Worm (Caenorhabditis elegans): ENCODE results near the gene prx-13.

Gene prx-13

ce11 chrII:7264675-7265074 is 12.9 kb upstream of the prx-13 start:
- TF ChIP-seq dao-5 (tag; optimal IDR thresholded peaks at IDR 0.05) (no peak), him-1 (tag; optimal IDR thresholded peaks at IDR 0.05) (no peak), W03F9.2 (tag; optimal IDR thresholded peaks at IDR 0.05) (no peak)

DNA sequence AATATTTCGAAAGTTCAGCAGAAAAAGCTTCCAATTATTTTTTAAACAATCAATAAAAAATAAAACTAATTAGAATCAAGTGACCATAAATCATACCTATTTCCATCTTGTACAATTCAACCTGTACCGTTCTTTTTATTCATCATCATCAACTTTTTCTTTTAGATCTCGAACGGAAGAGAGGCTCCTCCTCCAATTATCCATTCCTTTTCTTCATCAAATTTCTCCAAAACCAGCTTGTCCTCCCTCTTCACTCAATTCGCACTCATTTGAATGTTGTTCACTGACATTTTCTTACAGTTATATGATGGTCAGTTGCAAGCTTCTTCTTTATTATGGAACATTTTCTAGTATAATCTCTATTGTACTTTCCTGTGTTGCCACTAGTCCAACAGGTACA is 10.0 kb upstream of the prx-13 start, which contains the start of gene C30G12.4:
C30G12.4 (plus strand) TSS at position 301 of the 400 bp plus-strand sequence.
- no peak for TF ChIP-seq him-1 (tag; optimal IDR thresholded peaks at IDR 0.05)
- no peak for TF ChIP-seq dao-5 (tag; optimal IDR thresholded peaks at IDR 0.05)
- TF ChIP-seq W03F9.2 (tag; optimal IDR thresholded peaks at IDR 0.05), result no peak

ce11 chrII:7255614-7256162 is 3.9 kb upstream of the prx-13 start, which contains the start of gene F32A5.8:
TSS of gene F32A5.8 (plus strand) at chrII:7256112.
- TF ChIP-seq him-1 (tag; optimal IDR thresholded peaks at IDR 0.05) (no peak), W03F9.2 (tag; optimal IDR thresholded peaks at IDR 0.05) (no peak), dao-5 (tag; optimal IDR thresholded peaks at IDR 0.05) (no peak)

ce11 chrII:7253073-7253472 is 1.3 kb upstream of the prx-13 start, which contains the start of gene lsm-4:
TSS of gene lsm-4 (minus strand) at chrII:7253163.
- no peak for TF ChIP-seq W03F9.2 (tag; optimal IDR thresholded peaks at IDR 0.05)
- no peak for TF ChIP-seq him-1 (tag; optimal IDR thresholded peaks at IDR 0.05)
- no peak for TF ChIP-seq dao-5 (tag; optimal IDR thresholded peaks at IDR 0.05)

DNA sequence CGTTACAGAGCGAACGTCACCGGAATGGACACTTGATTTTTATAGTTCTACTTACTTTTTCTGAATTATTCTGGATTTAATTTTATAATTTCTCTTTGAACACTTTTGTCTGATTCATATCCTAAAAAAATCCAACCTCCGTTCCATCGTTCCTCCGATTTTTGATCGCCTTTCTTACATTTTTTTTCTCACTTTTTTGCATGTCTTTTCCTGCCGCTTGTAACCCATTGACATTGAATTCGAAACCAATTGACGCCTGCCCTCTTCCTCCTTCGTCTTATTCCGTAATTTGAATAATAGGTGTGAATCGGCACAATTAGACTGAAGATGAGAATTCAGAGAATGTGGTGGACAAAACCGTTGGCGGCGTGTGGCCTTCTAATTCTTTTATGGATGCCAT is 6.2 kb downstream of the prx-13 start, which contains the start of gene skpo-3:
skpo-3 (plus strand) TSS at position 301 of the 400 bp plus-strand sequence.
- TF ChIP-seq him-1 (tag; optimal IDR thresholded peaks at IDR 0.05) (no peak), W03F9.2 (tag; optimal IDR thresholded peaks at IDR 0.05) (no peak), dao-5 (tag; optimal IDR thresholded peaks at IDR 0.05) (no peak)

DNA sequence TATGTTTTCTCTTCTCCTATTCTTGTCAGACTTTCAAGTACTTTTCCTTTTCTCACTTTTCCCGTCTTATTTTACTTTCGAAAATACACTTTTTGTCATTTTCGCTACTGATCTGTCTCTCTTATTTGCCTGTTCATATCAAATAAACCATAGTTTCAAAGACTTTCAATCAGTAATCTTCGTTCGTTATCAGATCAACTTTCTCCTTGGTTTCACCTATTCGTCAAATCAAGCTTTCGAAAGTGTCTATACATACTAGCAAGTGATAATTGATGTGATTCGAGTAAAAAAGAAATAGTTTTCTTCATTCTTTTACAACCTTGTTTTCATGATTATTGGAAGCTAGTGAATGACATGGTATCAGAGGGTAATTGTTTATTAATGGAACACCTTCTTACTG is 9.1 kb downstream of the prx-13 start:
- no peak for TF ChIP-seq W03F9.2 (tag; optimal IDR thresholded peaks at IDR 0.05)
- TF ChIP-seq dao-5 (tag; optimal IDR thresholded peaks at IDR 0.05), result no peak
- no peak for TF ChIP-seq him-1 (tag; optimal IDR thresholded peaks at IDR 0.05)

DNA sequence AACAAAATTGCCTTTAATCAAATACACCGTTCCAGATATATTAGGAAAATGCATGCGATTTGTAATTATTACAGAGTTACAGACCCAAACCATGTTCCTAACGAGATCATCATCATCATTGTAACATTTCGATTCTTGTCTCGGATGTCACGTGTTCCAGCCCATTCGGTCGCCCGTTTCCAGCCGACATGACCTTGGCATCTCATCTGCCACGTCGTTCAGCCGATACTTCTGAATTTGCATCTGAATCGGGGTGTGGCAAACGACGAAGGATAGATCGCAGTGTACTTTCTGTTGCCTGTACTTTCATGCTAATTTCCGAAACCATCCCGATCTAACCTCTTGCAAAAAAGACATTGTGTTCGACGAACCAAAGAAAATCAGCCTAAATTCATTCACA is 12.1 kb downstream of the prx-13 start:
- no peak for TF ChIP-seq him-1 (tag; optimal IDR thresholded peaks at IDR 0.05)
- TF ChIP-seq W03F9.2 (tag; optimal IDR thresholded peaks at IDR 0.05), result no peak
- TF ChIP-seq dao-5 (tag; optimal IDR thresholded peaks at IDR 0.05), result no peak

- no peak for TF ChIP-seq W03F9.2 (tag; optimal IDR thresholded peaks at IDR 0.05)
- no peak for TF ChIP-seq him-1 (tag; optimal IDR thresholded peaks at IDR 0.05)
- no peak for TF ChIP-seq dao-5 (tag; optimal IDR thresholded peaks at IDR 0.05)
Measured at ce11 chrII:7238791-7239190, 13.0 kb downstream of the prx-13 start.

DNA sequence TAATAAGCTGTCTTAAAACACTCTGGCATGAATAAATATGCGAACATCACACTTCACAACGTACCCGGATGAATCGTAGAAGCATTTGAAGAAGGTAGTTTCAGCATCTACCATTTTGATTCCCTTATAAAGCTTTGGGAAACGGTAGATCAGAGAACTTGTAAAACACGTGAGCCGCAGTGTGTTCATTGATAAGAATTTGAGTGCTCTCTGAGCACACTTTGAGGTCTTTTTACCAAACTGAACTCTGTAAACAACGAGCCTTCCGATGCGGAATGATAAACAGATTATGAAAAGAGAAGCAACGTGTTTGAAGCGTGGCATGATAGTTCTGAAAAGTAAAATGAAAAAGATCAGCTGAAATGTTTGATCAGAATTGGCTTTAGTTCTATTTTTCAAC is 13.6 kb downstream of the prx-13 start, which contains the start of gene aqp-1:
aqp-1 (minus strand) TSS at position 102 of the 400 bp plus-strand sequence.
- no peak for TF ChIP-seq dao-5 (tag; optimal IDR thresholded peaks at IDR 0.05)
- TF ChIP-seq W03F9.2 (tag; optimal IDR thresholded peaks at IDR 0.05), result no peak
- no peak for TF ChIP-seq him-1 (tag; optimal IDR thresholded peaks at IDR 0.05)

ce11 chrII:7236937-7237336 is 14.9 kb downstream of the prx-13 start:
- no peak for TF ChIP-seq him-1 (tag; optimal IDR thresholded peaks at IDR 0.05)
- TF ChIP-seq dao-5 (tag; optimal IDR thresholded peaks at IDR 0.05), result no peak
- TF ChIP-seq W03F9.2 (tag; optimal IDR thresholded peaks at IDR 0.05), result no peak

DNA sequence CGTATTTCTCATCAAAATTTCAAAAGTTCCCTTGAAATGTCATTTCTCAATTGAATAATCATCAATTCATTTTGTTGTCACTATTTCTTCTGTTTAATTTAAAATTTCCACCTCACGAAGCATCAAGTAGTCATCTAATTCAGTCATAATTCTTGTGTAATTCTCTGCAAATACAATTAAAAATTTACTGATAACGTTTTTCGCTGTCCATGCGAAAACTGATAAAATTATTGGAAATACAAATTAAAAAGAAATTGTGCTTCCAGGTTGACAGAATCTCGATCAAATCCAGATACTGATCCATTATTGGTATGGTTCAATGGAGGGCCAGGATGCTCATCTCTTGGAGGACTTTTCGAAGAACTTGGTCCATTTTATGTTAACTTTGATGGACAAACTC is 18.5 kb downstream of the prx-13 start:
- TF ChIP-seq him-1 (tag; optimal IDR thresholded peaks at IDR 0.05) (no peak), dao-5 (tag; optimal IDR thresholded peaks at IDR 0.05) (no peak), W03F9.2 (tag; optimal IDR thresholded peaks at IDR 0.05) (no peak)

ce11 chrII:7232517-7232916 is 19.3 kb downstream of the prx-13 start, which contains the start of gene ctsa-3.1:
TSS of gene ctsa-3.1 (plus strand) at chrII:7232853.
- TF ChIP-seq him-1 (tag; optimal IDR thresholded peaks at IDR 0.05) (no peak), dao-5 (tag; optimal IDR thresholded peaks at IDR 0.05) (no peak), W03F9.2 (tag; optimal IDR thresholded peaks at IDR 0.05) (no peak)

- TF ChIP-seq W03F9.2 (tag; optimal IDR thresholded peaks at IDR 0.05), result no peak
- TF ChIP-seq him-1 (tag; optimal IDR thresholded peaks at IDR 0.05), result no peak
- TF ChIP-seq dao-5 (tag; optimal IDR thresholded peaks at IDR 0.05), result no peak
Measured at ce11 chrII:7231951-7232350, 19.9 kb downstream of the prx-13 start.

ce11 chrII:7230684-7231083 is 21.1 kb downstream of the prx-13 start:
- no peak for TF ChIP-seq dao-5 (tag; optimal IDR thresholded peaks at IDR 0.05)
- no peak for TF ChIP-seq him-1 (tag; optimal IDR thresholded peaks at IDR 0.05)
- TF ChIP-seq W03F9.2 (tag; optimal IDR thresholded peaks at IDR 0.05), result no peak

ce11 chrII:7228646-7229200 is 23.1 kb downstream of the prx-13 start, which contains the start of gene F32A5.4:
TSS of gene F32A5.4 (plus strand) at chrII:7229150.
- no peak for TF ChIP-seq him-1 (tag; optimal IDR thresholded peaks at IDR 0.05)
- TF ChIP-seq dao-5 (tag; optimal IDR thresholded peaks at IDR 0.05), result no peak
- no peak for TF ChIP-seq W03F9.2 (tag; optimal IDR thresholded peaks at IDR 0.05)
